Fruit fly (Drosophila melanogaster): ENCODE measurements around the gene CG4313.
A peak's percentile ranks its signal among the peaks of the same experiment; 100 is the strongest.

Gene CG4313

DNA sequence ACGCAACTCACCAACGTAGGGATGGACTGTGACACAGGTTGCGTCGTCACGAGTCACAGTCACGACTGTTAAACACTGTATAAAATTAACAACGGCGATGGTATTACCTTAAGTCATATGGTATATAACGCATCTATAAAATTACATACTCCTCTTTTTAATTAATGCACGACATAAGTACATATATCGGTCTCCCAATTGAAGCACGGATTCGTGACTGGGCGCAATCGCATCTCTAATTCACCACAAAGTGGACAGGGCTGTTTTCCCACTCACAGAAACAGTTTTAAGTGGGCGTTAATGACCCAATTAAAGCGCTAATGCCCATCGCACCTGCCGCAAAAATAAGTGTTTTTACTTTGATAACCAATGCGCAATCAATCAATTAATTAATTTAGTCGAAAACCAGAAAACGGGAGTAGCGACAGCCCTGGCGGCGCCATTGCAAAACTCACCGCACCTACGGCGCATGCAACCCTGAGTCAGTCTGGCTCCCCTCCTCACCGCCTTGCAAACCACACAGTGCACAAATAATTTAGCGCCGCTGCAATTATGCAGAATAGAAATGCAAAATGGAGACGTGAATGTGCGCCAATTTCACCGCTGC, at the start of gene CG4313 (continued):
- TF ChIP-seq Blimp-1 (GFP tag; optimal IDR thresholded peaks at IDR 0.05) = no peak
- TF ChIP-seq pdm3 (GFP tag; optimal IDR thresholded peaks at IDR 0.05) = peak; percentile 76
- peak; percentile 69 for TF ChIP-seq CG3032 (tag; optimal IDR thresholded peaks at IDR 0.05)
- no peak; the same call in 1 of the 3 replicates for TF ChIP-seq eg (GFP tag; IDR thresholded peaks at IDR 0.05)
- no peak for TF ChIP-seq fd85E (GFP tag; optimal IDR thresholded peaks at IDR 0.05)
- TF ChIP-seq lz (GFP tag; optimal IDR thresholded peaks at IDR 0.05) = peak; percentile 84
- no peak; the same call in 2 of the 3 replicates for TF ChIP-seq CG6163 (GFP tag; IDR thresholded peaks at IDR 0.05)
- TF ChIP-seq CG10631 (GFP tag; optimal IDR thresholded peaks at IDR 0.05) = peak; percentile 70
- peak; percentile 82 for TF ChIP-seq cyc (GFP tag; optimal IDR thresholded peaks at IDR 0.05)
- TF ChIP-seq Eip78C (GFP tag) = peak; percentile 88

- TF ChIP-seq CG11902 (GFP tag; optimal IDR thresholded peaks at IDR 0.05) (no peak), Eip93F (GFP tag; optimal IDR thresholded peaks at IDR 0.05) (no peak), CG6276 (GFP tag; optimal IDR thresholded peaks at IDR 0.05) (no peak), Blimp-1 (GFP tag; optimal IDR thresholded peaks at IDR 0.05) (no peak), cyc (GFP tag; optimal IDR thresholded peaks at IDR 0.05) (no peak), vri (GFP tag; optimal IDR thresholded peaks at IDR 0.05) (no peak), Sox15 (GFP tag; optimal IDR thresholded peaks at IDR 0.05) (no peak), CG6808 (GFP tag; optimal IDR thresholded peaks at IDR 0.05) (no peak), Sox102F (GFP tag; optimal IDR thresholded peaks at IDR 0.05) (no peak), CG10631 (GFP tag; optimal IDR thresholded peaks at IDR 0.05) (no peak)
These were observed 47.5 kb upstream of the CG4313 start for dm6 chrX:1994184-1994583.

- TF ChIP-seq Sox102F (GFP tag; optimal IDR thresholded peaks at IDR 0.05) (no peak), CG11902 (GFP tag; optimal IDR thresholded peaks at IDR 0.05) (no peak), CG6854 (GFP tag; optimal IDR thresholded peaks at IDR 0.05) (no peak), Met (GFP tag; optimal IDR thresholded peaks at IDR 0.05) (no peak), Eip78C (GFP tag) (peak; percentile 10), CG8119 (GFP tag; IDR thresholded peaks at IDR 0.05) (0 out of 3 replicates have a peak, but pooled peaks have one; percentile 37), fkh (GFP tag; optimal IDR thresholded peaks at IDR 0.05) (peak; percentile 53), lz (GFP tag; optimal IDR thresholded peaks at IDR 0.05) (no peak), net (GFP tag; optimal IDR thresholded peaks at IDR 0.05) (no peak)
These were observed 46.0 kb upstream of the CG4313 start for dm6 chrX:1995653-1996052.

DNA sequence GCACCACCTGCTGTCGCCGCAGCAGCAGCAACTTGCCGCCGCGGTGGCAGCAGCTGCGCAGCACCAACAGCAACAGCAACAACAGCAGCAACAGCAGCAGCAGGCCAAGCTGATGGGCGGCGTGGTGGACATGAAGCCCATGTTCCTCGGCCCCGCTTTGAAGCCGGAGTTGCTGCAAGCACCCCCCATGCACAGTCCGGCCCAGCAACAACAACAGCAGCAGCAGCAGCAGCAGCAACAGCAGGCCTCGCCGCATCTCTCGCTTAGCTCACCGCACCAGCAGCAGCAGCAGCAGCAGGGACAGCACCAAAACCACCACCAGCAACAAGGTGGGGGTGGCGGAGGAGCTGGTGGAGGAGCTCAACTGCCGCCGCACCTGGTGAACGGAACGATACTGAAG, 40.6 kb upstream of the CG4313 start:
- TF ChIP-seq Sox14 (GFP tag; optimal IDR thresholded peaks at IDR 0.05) (no peak), CG4318 (GFP tag; optimal IDR thresholded peaks at IDR 0.05) (no peak), CG6276 (GFP tag; optimal IDR thresholded peaks at IDR 0.05) (no peak), CG11294 (GFP tag; IDR thresholded peaks at IDR 0.05) (no peak)

DNA sequence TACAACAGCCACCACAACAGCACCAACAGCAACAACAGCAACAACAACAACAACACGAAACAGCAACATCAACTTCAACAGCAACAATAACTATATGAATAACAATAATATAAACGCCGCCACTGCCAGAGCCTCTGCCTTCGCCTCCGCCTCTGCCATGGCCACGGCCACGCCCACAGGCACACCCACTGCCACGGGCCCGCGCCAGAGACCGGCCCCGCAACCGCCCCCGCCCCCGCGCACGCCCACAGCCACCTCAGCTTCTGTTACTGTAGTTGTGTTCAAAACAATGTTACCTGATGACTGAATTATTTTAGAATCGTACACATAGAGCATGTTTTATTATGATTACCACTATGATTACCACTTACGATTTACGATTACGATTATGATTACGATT, 37.6 kb upstream of the CG4313 start:
- TF ChIP-seq CG34406 (GFP tag; optimal IDR thresholded peaks at IDR 0.05) = no peak
- TF ChIP-seq CG9139 (GFP tag; optimal IDR thresholded peaks at IDR 0.05) = no peak
- TF ChIP-seq CG1621 (tag; optimal IDR thresholded peaks at IDR 0.05) = no peak
- TF ChIP-seq OdsH (GFP tag; optimal IDR thresholded peaks at IDR 0.05) = no peak
- no peak for TF ChIP-seq Ets96B (tag; optimal IDR thresholded peaks at IDR 0.05)
- no peak for TF ChIP-seq ss (GFP tag; optimal IDR thresholded peaks at IDR 0.05)

dm6 chrX:2005840-2006239, 35.8 kb upstream of the CG4313 start:
- TF ChIP-seq CG7368 (GFP tag; optimal IDR thresholded peaks at IDR 0.05) (peak; percentile 40), CG34406 (GFP tag; optimal IDR thresholded peaks at IDR 0.05) (peak; percentile 51), CG11902 (GFP tag; optimal IDR thresholded peaks at IDR 0.05) (no peak), CG1621 (tag; optimal IDR thresholded peaks at IDR 0.05) (peak; percentile 16), net (GFP tag; optimal IDR thresholded peaks at IDR 0.05) (peak; percentile 61), CG10669 (GFP tag; optimal IDR thresholded peaks at IDR 0.05) (peak; percentile 52), CG3919 (GFP tag; optimal IDR thresholded peaks at IDR 0.05) (peak; percentile 71), CG6808 (GFP tag; optimal IDR thresholded peaks at IDR 0.05) (peak; percentile 12), Eip75B (GFP tag; optimal IDR thresholded peaks at IDR 0.05) (no peak), fd85E (GFP tag; optimal IDR thresholded peaks at IDR 0.05) (no peak), OdsH (GFP tag; optimal IDR thresholded peaks at IDR 0.05) (no peak), esn (GFP tag; optimal IDR thresholded peaks at IDR 0.05) (peak; percentile 65), Sox102F (GFP tag; optimal IDR thresholded peaks at IDR 0.05) (peak; percentile 47), CG3032 (tag; optimal IDR thresholded peaks at IDR 0.05) (no peak), CG16779 (tag; optimal IDR thresholded peaks at IDR 0.05) (no peak), Smox (GFP tag; optimal IDR thresholded peaks at IDR 0.05) (peak; percentile 33), Blimp-1 (GFP tag; optimal IDR thresholded peaks at IDR 0.05) (peak; percentile 20), Sox14 (GFP tag; optimal IDR thresholded peaks at IDR 0.05) (no peak), svp (GFP tag) (no peak), Lpt (GFP tag; optimal IDR thresholded peaks at IDR 0.05) (peak; percentile 0)
